Worm (Caenorhabditis elegans) whole organism, early embryonic: ENCODE data around the gene R11H6.2.

Experiments used
- ceh-13 ChIP-seq: fragments of 200-800 bp; sonication (Bioruptor generic); optimal IDR thresholded peaks from 2 replicates; lab custom pipeline; 2018; ENCODE audit warnings: mild to moderate bottlenecking, missing genetic modification characterization, missing compliant biosample characterization
- flt-1 ChIP-seq: fragments of 200-800 bp; sonication (Bioruptor generic); IDR thresholded peaks from 2 replicates; pipeline ENCODE4 v1.3.6; 2022; ENCODE audit warnings: missing genetic modification characterization, missing compliant biosample characterization
- hmbx-1 ChIP-seq: sonication (generic microtip); optimal IDR thresholded peaks from 2 replicates; lab custom pipeline; 2016; ENCODE audit warnings: mild to moderate bottlenecking, missing genetic modification characterization, missing compliant biosample characterization
- hmg-4 ChIP-seq: fragments of 200-800 bp; sonication (Bioruptor generic); optimal IDR thresholded peaks from 2 replicates; lab custom pipeline; 2018; ENCODE audit warnings: mild to moderate bottlenecking, missing genetic modification characterization, missing compliant biosample characterization
- tra-4 ChIP-seq: sonication (generic microtip); optimal IDR thresholded peaks from 2 replicates; lab custom pipeline; 2017; ENCODE audit warnings: missing genetic modification characterization, missing compliant biosample characterization

- TF ChIP-seq flt-1 (GFP tag; lab: Robert Waterston, UW) (no peak), hmg-4 (GFP tag; lab: Kevin White, UChicago) (no peak), tra-4 (no peak), ceh-13 (no peak), hmbx-1 (tag; lab: Kevin White, UChicago) (no peak)
Observed at ce11 chrV:14620311-14620710, 22.5 kb downstream of the R11H6.2 start.
